Fruit fly (Drosophila melanogaster) S2 (cell line): ENCODE data around the gene CG5521.

Experiments
- CG8478 ChIP-seq: fragments of >200 bp; optimal IDR thresholded peaks from 2 replicates; lab custom pipeline; 2018
- CTCF ChIP-seq, 2 experiments: fragments of >200 bp; optimal IDR thresholded peaks; 2 replicates each; lab custom pipeline; 2018

dm6 chr3R:26968313-26968605 lies 1.5 kb downstream of the CG5521 start:
- TF ChIP-seq CTCF (optimal IDR thresholded peaks at IDR 0.05; lab: Kevin White, UChicago) = no peak
- TF ChIP-seq CG8478 (lab: Kevin White, UChicago) = no peak
